ENCODE assay signal across 3 fruit fly cellular contexts in the genomic region with DNA sequence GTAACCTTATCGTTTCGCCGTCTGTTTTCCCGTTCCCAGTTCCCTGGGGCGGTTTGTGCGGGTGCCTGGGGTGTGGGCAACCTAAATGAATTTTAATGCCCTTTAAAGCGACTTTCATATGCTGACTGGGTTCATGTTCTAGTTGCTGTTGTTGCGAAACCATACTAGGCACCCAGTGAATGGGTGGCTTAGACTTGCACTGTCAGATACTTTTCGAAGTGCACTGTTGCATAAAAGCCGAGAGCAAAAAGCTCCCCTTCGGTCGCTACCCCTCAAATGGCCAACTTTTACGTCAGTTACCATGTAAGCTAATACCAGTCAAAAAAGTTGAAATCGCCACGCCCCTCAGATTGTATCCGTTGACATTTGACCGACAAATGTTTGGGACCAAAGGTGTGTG.
TF ChIP-seq lines count a peak whose summit lies in the region.

No protein-coding gene starts in this region.

TF ChIP-seq in whole organism, adult, 20 proteins besides CTCF, POLR2A, EP300 and RAD21:
- TF ChIP-seq CG11617 (GFP tag; optimal IDR thresholded peaks at IDR 0.05; lab: Kevin White, UChicago) (no peak), bab1 (GFP tag; optimal IDR thresholded peaks at IDR 0.05; lab: Kevin White, UChicago) (no peak), tj (GFP tag; optimal IDR thresholded peaks at IDR 0.05; lab: Kevin White, UChicago) (peak; percentile 92)

TF ChIP-seq in whole organism, prepupa, 60 proteins besides CTCF, POLR2A, EP300 and RAD21:
- TF ChIP-seq svp (GFP tag; lab: Kevin White, UChicago) (peak; percentile 40), Hr4 (GFP tag; optimal IDR thresholded peaks at IDR 0.05; lab: Kevin White, UChicago) (no peak)

TF ChIP-seq in whole organism, pupa, 21 proteins besides CTCF, POLR2A, EP300 and RAD21:
- no peak for TF ChIP-seq CG17806 (tag; optimal IDR thresholded peaks at IDR 0.05; lab: Kevin White, UChicago)
- TF ChIP-seq gl (tag; optimal IDR thresholded peaks at IDR 0.05; lab: Kevin White, UChicago), result peak; percentile 41
- no peak for TF ChIP-seq Snoo (tag; optimal IDR thresholded peaks at IDR 0.05; lab: Kevin White, UChicago)
- no peak for TF ChIP-seq CG8159 (tag; optimal IDR thresholded peaks at IDR 0.05; lab: Kevin White, UChicago)
- TF ChIP-seq CG12605 (GFP tag; IDR thresholded peaks at IDR 0.05; lab: Robert Waterston, UW), result no peak
- TF ChIP-seq CG8301 (tag; optimal IDR thresholded peaks at IDR 0.05; lab: Kevin White, UChicago), result no peak
- 0 out of 3 replicates have a peak, but pooled peaks have one; percentile 20 for TF ChIP-seq fd96Ca (GFP tag; IDR thresholded peaks at IDR 0.05; lab: Robert Waterston, UW)
TF ChIP-seq in whole organism, pupa: peak in this region for 2.
